Fruit fly (Drosophila melanogaster): ENCODE results near the gene CG4496.

CG4496 gene

dm6 chr2L:7144061-7144460, 45.7 kb downstream of the CG4496 start (continued):
- TF ChIP-seq eve (GFP tag; optimal IDR thresholded peaks at IDR 0.05), result peak in 1 of 2 experiments; percentile 53
- TF ChIP-seq CG4404 (GFP tag; IDR thresholded peaks at IDR 0.05), result peak; percentile 63
- no peak for TF ChIP-seq vnd (GFP tag; IDR thresholded peaks at IDR 0.05; ENCODE audit: partially characterized antibody)
- no peak for TF ChIP-seq CG12769 (tag; optimal IDR thresholded peaks at IDR 0.05)
- no peak for TF ChIP-seq CG8281 (tag; optimal IDR thresholded peaks at IDR 0.05)
- TF ChIP-seq CG14965 (GFP tag; optimal IDR thresholded peaks at IDR 0.05; ENCODE audit: borderline replicate concordance), result no peak
- TF ChIP-seq CG7963 (GFP tag; IDR thresholded peaks at IDR 0.05; ENCODE audit: partially characterized antibody), result no peak
- TF ChIP-seq CG11695 (GFP tag; IDR thresholded peaks at IDR 0.05), result 0 out of 3 replicates have a peak, but pooled peaks have one; percentile 17
- peak; percentile 5 for TF ChIP-seq CG8924 (tag; optimal IDR thresholded peaks at IDR 0.05)
- no peak for TF ChIP-seq CG4360 (GFP tag; IDR thresholded peaks at IDR 0.05)
- no peak for TF ChIP-seq en (GFP tag; optimal IDR thresholded peaks at IDR 0.05)
- no peak for TF ChIP-seq C15 (GFP tag; IDR thresholded peaks at IDR 0.05)
- TF ChIP-seq CG5180 (GFP tag; optimal IDR thresholded peaks at IDR 0.05), result no peak
- no peak for TF ChIP-seq Dek (tag; optimal IDR thresholded peaks at IDR 0.05)
- TF ChIP-seq CG6272 (GFP tag; IDR thresholded peaks at IDR 0.05), result no peak
- TF ChIP-seq pum (GFP tag; optimal IDR thresholded peaks at IDR 0.05), result no peak
- no peak for TF ChIP-seq CG17802 (tag; optimal IDR thresholded peaks at IDR 0.05)
- TF ChIP-seq hth (optimal IDR thresholded peaks at IDR 0.05), result no peak
- TF ChIP-seq toy (GFP tag; IDR thresholded peaks at IDR 0.05), result no peak
- TF ChIP-seq dimm (GFP tag; IDR thresholded peaks at IDR 0.05), result no peak
- no peak for TF ChIP-seq Doc3 (GFP tag; IDR thresholded peaks at IDR 0.05; ENCODE audit: partially characterized antibody)
- no peak for TF ChIP-seq HmgD (GFP tag; optimal IDR thresholded peaks at IDR 0.05)
- no peak for TF ChIP-seq twi (tag; optimal IDR thresholded peaks at IDR 0.05)
- no peak for TF ChIP-seq wor (GFP tag; IDR thresholded peaks at IDR 0.05)
- no peak for TF ChIP-seq CG7357 (GFP tag; IDR thresholded peaks at IDR 0.05)
- no peak for TF ChIP-seq Pdp1 (GFP tag; optimal IDR thresholded peaks at IDR 0.05)
- TF ChIP-seq CG14441 (GFP tag; IDR thresholded peaks at IDR 0.05), result no peak
- TF ChIP-seq Optix (GFP tag; IDR thresholded peaks at IDR 0.05), result no peak
- no peak for TF ChIP-seq Lim3 (GFP tag; IDR thresholded peaks at IDR 0.05)
- no peak for TF ChIP-seq CG13123 (GFP tag; optimal IDR thresholded peaks at IDR 0.05)
- TF ChIP-seq usp (GFP tag; optimal IDR thresholded peaks at IDR 0.05), result no peak
- TF ChIP-seq croc (GFP tag; conservative IDR thresholded peaks at IDR 0.05), result no peak
- no peak for TF ChIP-seq gce (GFP tag; IDR thresholded peaks at IDR 0.05)
- TF ChIP-seq CG1603 (tag; optimal IDR thresholded peaks at IDR 0.05), result peak; percentile 39
- TF ChIP-seq E2f2 (GFP tag; IDR thresholded peaks at IDR 0.05), result no peak
- TF ChIP-seq dati (GFP tag; IDR thresholded peaks at IDR 0.05), result no peak
- TF ChIP-seq CG3163 (GFP tag; optimal IDR thresholded peaks at IDR 0.05), result no peak
- TF ChIP-seq sc (optimal IDR thresholded peaks at IDR 0.05), result no peak
- TF ChIP-seq sc (GFP tag; optimal IDR thresholded peaks at IDR 0.05), result no peak
- no peak for TF ChIP-seq Adf1 (GFP tag; IDR thresholded peaks at IDR 0.05)
- no peak for TF ChIP-seq Awh (GFP tag; IDR thresholded peaks at IDR 0.05)
- TF ChIP-seq ab (GFP tag; optimal IDR thresholded peaks at IDR 0.05), result no peak
- TF ChIP-seq Neu2 (GFP tag; optimal IDR thresholded peaks at IDR 0.05; ENCODE audit: borderline replicate concordance), result peak; percentile 33
- no peak for TF ChIP-seq prd (optimal IDR thresholded peaks at IDR 0.05)
- peak; percentile 85; the same call in 2 of the 3 replicates for TF ChIP-seq prd (GFP tag; IDR thresholded peaks at IDR 0.05)
- no peak for TF ChIP-seq CG13624 (GFP tag; optimal IDR thresholded peaks at IDR 0.05)
- TF ChIP-seq zfh1 (GFP tag; IDR thresholded peaks at IDR 0.05), result 0 out of 3 replicates have a peak, but pooled peaks have one; percentile 18
- TF ChIP-seq Ets97D (GFP tag; optimal IDR thresholded peaks at IDR 0.05), result no peak
- no peak for TF ChIP-seq CG12942 (GFP tag; optimal IDR thresholded peaks at IDR 0.05)
- no peak for TF ChIP-seq CG9437 (GFP tag; optimal IDR thresholded peaks at IDR 0.05)

Data from whole organism, embryonic.